Worm (Caenorhabditis elegans) whole organism, L4/young adult: Measurements from ENCODE around the gene cdc-48.2.

ENCODE experiments used
- W03F9.2 ChIP-seq: fragments of 150-350 bp; optimal IDR thresholded peaks from 2 replicates; lab custom pipeline; 2014; ENCODE audit warnings: missing biosample characterization, missing genetic modification characterization
- dao-5 ChIP-seq: sonication (generic microtip); optimal IDR thresholded peaks from 2 replicates; lab custom pipeline; 2016; ENCODE audit warnings: missing genotype, missing genetic modification characterization, moderate library complexity, missing compliant biosample characterization
- him-1 ChIP-seq: sonication (generic microtip); optimal IDR thresholded peaks from 2 replicates; lab custom pipeline; 2016; ENCODE audit warnings: missing genotype, missing genetic modification reagents, missing genetic modification characterization, missing compliant biosample characterization

DNA sequence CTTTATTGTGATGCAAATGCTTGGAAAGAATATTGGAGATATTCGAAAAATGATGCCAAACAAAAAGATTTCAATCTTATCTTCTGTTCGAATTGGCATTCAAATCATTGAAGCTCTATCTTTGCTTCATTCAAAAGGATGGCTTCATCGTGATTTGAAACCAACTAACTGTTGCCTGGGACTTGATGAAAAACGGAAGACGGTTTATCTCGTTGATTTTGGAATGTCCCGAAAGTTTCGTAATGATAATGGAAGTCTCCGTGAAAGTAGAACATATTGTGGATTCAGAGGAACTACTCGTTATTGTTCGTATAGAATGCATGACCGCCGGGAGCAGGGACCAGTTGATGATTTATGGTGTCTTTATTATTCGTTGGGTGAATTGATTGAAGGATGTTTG, 35.9 kb downstream of the cdc-48.2 start:
- TF ChIP-seq him-1 (tag; lab: Kevin White, UChicago): no peak
- TF ChIP-seq dao-5 (tag; lab: Kevin White, UChicago): no peak
- no peak for TF ChIP-seq W03F9.2
